Worm (Caenorhabditis elegans) whole organism, L1 larva: ENCODE measurements around the gene K07H8.8.
A peak's percentile ranks its signal among the peaks of the same experiment; 100 is the strongest.

Source experiments
- C16A3.4 ChIP-seq: fragments of 150-350 bp; optimal IDR thresholded peaks from 2 replicates; lab custom pipeline; 2014; ENCODE audit warnings: missing biosample characterization, missing genetic modification characterization
- F16B12.6 ChIP-seq: fragments of 150-350 bp; optimal IDR thresholded peaks from 2 replicates; lab custom pipeline; 2014; ENCODE audit warnings: missing biosample characterization, missing genetic modification characterization
- aha-1 ChIP-seq: fragments of 150-350 bp; optimal IDR thresholded peaks from 2 replicates; lab custom pipeline; 2014; ENCODE audit warnings: missing biosample characterization, missing genetic modification characterization
- blmp-1 ChIP-seq: fragments of 150-350 bp; optimal IDR thresholded peaks from 2 replicates; lab custom pipeline; 2014; ENCODE audit warnings: missing biosample characterization, missing genetic modification characterization
- ceh-90 ChIP-seq: sonication (generic microtip); optimal IDR thresholded peaks from 2 replicates; lab custom pipeline; 2016; ENCODE audit warnings: missing genetic modification characterization, missing compliant biosample characterization
- dpl-1 ChIP-seq, 3 experiments: fragments of 150-350 bp in 2 of 3; sonication (generic microtip) in 1 of 3; optimal IDR thresholded peaks; 2 replicates each; lab custom pipeline; 2014 to 2017; ENCODE audit warnings: missing biosample characterization in 3 of 3, missing genetic modification characterization in 3 of 3, missing genetic modification reagents in 3 of 3
- dsc-1 ChIP-seq: sonication (generic microtip); optimal IDR thresholded peaks from 2 replicates; lab custom pipeline; 2016; ENCODE audit warnings: mild to moderate bottlenecking, missing genetic modification characterization, missing compliant biosample characterization
- efl-1 ChIP-seq, 4 experiments: fragments of 150-350 bp; optimal IDR thresholded peaks in 3 of 4; peaks in 1 of 4; 1 replicate in 1 of 4; 2 replicates in 3 of 4; lab custom pipeline; 2014; ENCODE audit warnings: missing biosample characterization in 2 of 4, missing genetic modification characterization in 2 of 4, missing genetic modification reagents in 2 of 4
- egl-13 ChIP-seq: sonication (generic microtip); optimal IDR thresholded peaks from 2 replicates; lab custom pipeline; 2016; ENCODE audit warnings: missing genotype, missing genetic modification reagents, missing genetic modification characterization, missing compliant biosample characterization
- elt-2 ChIP-seq: sonication (generic microtip); optimal IDR thresholded peaks from 2 replicates; lab custom pipeline; 2016; ENCODE audit warnings: missing genetic modification characterization, mild to moderate bottlenecking, inconsistent platforms, missing compliant biosample characterization, missing genetic modification reagents
- elt-3 ChIP-seq, 6 experiments: fragments of 150-350 bp in 1 of 6; sonication (generic microtip); optimal IDR thresholded peaks; 2 replicates each; lab custom pipeline; 2017 to 2018; ENCODE audit warnings: missing biosample characterization in 6 of 6, missing genetic modification characterization in 6 of 6, inconsistent platforms in 1 of 6
- fos-1 ChIP-seq: fragments of 150-350 bp; optimal IDR thresholded peaks from 2 replicates; lab custom pipeline; 2014; ENCODE audit warnings: missing biosample characterization, missing genetic modification characterization
- hlh-17 ChIP-seq: fragments of 200-800 bp; sonication (Bioruptor generic); optimal IDR thresholded peaks from 2 replicates; lab custom pipeline; 2018; ENCODE audit warnings: missing genetic modification characterization, mild to moderate bottlenecking, missing compliant biosample characterization, moderate library complexity, borderline replicate concordance
- hpl-2 ChIP-seq: fragments of 150-350 bp; optimal IDR thresholded peaks from 2 replicates; lab custom pipeline; 2014; ENCODE audit warnings: missing biosample characterization, missing genetic modification reagents, missing genetic modification characterization
- irx-1 ChIP-seq: sonication (generic microtip); optimal IDR thresholded peaks from 2 replicates; lab custom pipeline; 2016; ENCODE audit warnings: missing genetic modification characterization, missing compliant biosample characterization
- lin-14 ChIP-seq: fragments of 200-800 bp; sonication (Bioruptor generic); optimal IDR thresholded peaks from 2 replicates; lab custom pipeline; 2018; ENCODE audit warnings: mild to moderate bottlenecking, missing genetic modification characterization, moderate library complexity, missing compliant biosample characterization
- lin-15B ChIP-seq: fragments of 150-350 bp; sonication (generic microtip); optimal IDR thresholded peaks from 3 replicates; lab custom pipeline; 2014; ENCODE audit warnings: missing biosample characterization, missing genetic modification characterization
- lin-35 ChIP-seq, 2 experiments: fragments of 150-350 bp; optimal IDR thresholded peaks; 2 replicates each; lab custom pipeline; 2014; ENCODE audit warnings: missing biosample characterization in 2 of 2, missing genetic modification characterization in 2 of 2, missing genetic modification reagents in 2 of 2
- lsy-2 ChIP-seq, 2 experiments: fragments of 150-350 bp; optimal IDR thresholded peaks; 2 replicates each; lab custom pipeline; 2014; ENCODE audit warnings: missing biosample characterization in 2 of 2, missing genetic modification characterization in 2 of 2
- mab-9 ChIP-seq: fragments of 200-800 bp; sonication (Bioruptor generic); IDR thresholded peaks from 2 replicates; pipeline ENCODE4 v1.3.6; 2022; ENCODE audit warnings: missing genetic modification reagents, missing genetic modification characterization, missing compliant biosample characterization
- mdl-1 ChIP-seq, 2 experiments: fragments of 150-350 bp; optimal IDR thresholded peaks; 2 replicates each; lab custom pipeline; 2014 to 2017; ENCODE audit warnings: missing biosample characterization in 2 of 2, missing genetic modification characterization in 2 of 2, inconsistent platforms in 1 of 2
- mep-1 ChIP-seq: fragments of 150-350 bp; optimal IDR thresholded peaks from 2 replicates; lab custom pipeline; 2014; ENCODE audit warnings: missing biosample characterization, missing genetic modification characterization
- nhr-11 ChIP-seq: fragments of 150-350 bp; optimal IDR thresholded peaks from 2 replicates; lab custom pipeline; 2014; ENCODE audit warnings: missing biosample characterization, missing genetic modification characterization
- nhr-12 ChIP-seq: sonication (generic microtip); optimal IDR thresholded peaks from 2 replicates; lab custom pipeline; 2017; ENCODE audit warnings: missing biosample characterization, missing genetic modification characterization
- nhr-19 ChIP-seq: fragments of 200-800 bp; sonication (Bioruptor generic); conservative IDR thresholded peaks from 2 replicates; pipeline ENCODE4 v1.3.6; 2022; ENCODE audit warnings: missing genetic modification characterization, missing compliant biosample characterization
- nhr-20 ChIP-seq: sonication (generic microtip); optimal IDR thresholded peaks from 2 replicates; lab custom pipeline; 2016; ENCODE audit warnings: mild to moderate bottlenecking, missing genetic modification characterization, missing compliant biosample characterization
- nhr-71 ChIP-seq: sonication (generic microtip); optimal IDR thresholded peaks from 2 replicates; lab custom pipeline; 2016; ENCODE audit warnings: mild to moderate bottlenecking, missing genetic modification characterization, moderate library complexity, missing compliant biosample characterization
- nhr-85 ChIP-seq: sonication (generic microtip); peaks from one replicate; lab custom pipeline; 2016; ENCODE audit warnings: missing genetic modification characterization, inconsistent platforms, missing compliant biosample characterization
- pag-3 ChIP-seq: sonication (generic microtip); optimal IDR thresholded peaks from 2 replicates; lab custom pipeline; 2017; ENCODE audit warnings: missing genetic modification characterization, mild to moderate bottlenecking, missing compliant biosample characterization, antibody characterized with exemption, borderline replicate concordance; ENCODE audit not compliant: insufficient read depth
- rnt-1 ChIP-seq: sonication (generic microtip); optimal IDR thresholded peaks from 2 replicates; lab custom pipeline; 2016; ENCODE audit warnings: mild to moderate bottlenecking, missing genetic modification characterization, moderate library complexity, missing compliant biosample characterization
- snpc-4 ChIP-seq: fragments of 150-350 bp; optimal IDR thresholded peaks from 2 replicates; lab custom pipeline; 2014; ENCODE audit warnings: missing biosample characterization, missing genetic modification characterization
- sptf-1 ChIP-seq: fragments of 150-350 bp; optimal IDR thresholded peaks from 2 replicates; lab custom pipeline; 2014; ENCODE audit warnings: missing biosample characterization, missing genetic modification characterization
- sup-37 ChIP-seq: fragments of 200-800 bp; sonication (Bioruptor generic); optimal IDR thresholded peaks from 2 replicates; lab custom pipeline; 2018; ENCODE audit warnings: mild to moderate bottlenecking, missing genetic modification characterization, missing compliant biosample characterization
- unc-86 ChIP-seq: sonication (generic microtip); optimal IDR thresholded peaks from 2 replicates; lab custom pipeline; 2016; ENCODE audit warnings: missing genetic modification characterization, missing compliant biosample characterization
- vab-15 ChIP-seq: sonication (generic microtip); optimal IDR thresholded peaks from 2 replicates; lab custom pipeline; 2017; ENCODE audit warnings: missing genotype, mild to moderate bottlenecking, missing genetic modification characterization, missing compliant biosample characterization
- xbp-1 ChIP-seq: sonication (generic microtip); optimal IDR thresholded peaks from 2 replicates; lab custom pipeline; 2016; ENCODE audit warnings: missing genetic modification characterization, missing compliant biosample characterization
- zag-1 ChIP-seq: fragments of 150-350 bp; optimal IDR thresholded peaks from 2 replicates; lab custom pipeline; 2014; ENCODE audit warnings: missing biosample characterization, missing genetic modification characterization
- ztf-4 ChIP-seq: fragments of 150-350 bp; optimal IDR thresholded peaks from 2 replicates; lab custom pipeline; 2014; ENCODE audit warnings: missing biosample characterization, missing genetic modification characterization

The K07H8.8 gene

ce11 chrIV:8226474-8226873 is 41.7 kb downstream of the K07H8.8 start:
- TF ChIP-seq nhr-85 (tag; lab: Kevin White, UChicago) (peak; percentile 43), snpc-4 (tag; lab: Kevin White, UChicago) (no peak), elt-2 (tag; lab: Kevin White, UChicago) (no peak), dpl-1 (GFP tag; optimal IDR thresholded peaks at IDR 0.05; lab: Kevin White, UChicago) (no peak), unc-86 (tag; lab: Kevin White, UChicago) (no peak)

ce11 chrIV:8225357-8225756 is 42.9 kb downstream of the K07H8.8 start, which contains the start of gene serp-1.2:
Gene serp-1.2, plus strand, starts transcription at chrIV:8225674.
- TF ChIP-seq F16B12.6 (tag; lab: Kevin White, UChicago) (no peak), C16A3.4 (no peak), mdl-1 (tag; optimal IDR thresholded peaks at IDR 0.05; lab: Kevin White, UChicago) (peak in 1 of 2 experiments; percentile 39), nhr-12 (tag; lab: Kevin White, UChicago) (no peak), irx-1 (tag; lab: Kevin White, UChicago) (no peak), nhr-11 (tag; lab: Kevin White, UChicago) (no peak), nhr-71 (tag; lab: Kevin White, UChicago) (peak; percentile 36), mab-9 (GFP tag; lab: Robert Waterston, UW) (no peak), zag-1 (tag; lab: Kevin White, UChicago) (no peak), elt-3 (tag; optimal IDR thresholded peaks at IDR 0.05; lab: Kevin White, UChicago) (no peak), dpl-1 (GFP tag; optimal IDR thresholded peaks at IDR 0.05; lab: Kevin White, UChicago) (peak in 1 of 3 experiments; percentile 11), lin-35 (GFP tag; optimal IDR thresholded peaks at IDR 0.05; lab: Kevin White, UChicago) (peak in 1 of 2 experiments; percentile 31), efl-1 (optimal IDR thresholded peaks at IDR 0.05; lab: Kevin White, UChicago) (peak in 1 of 2 experiments; percentile 9), efl-1 (GFP tag; optimal IDR thresholded peaks at IDR 0.05 in 1 of 2; lab: Kevin White, UChicago) (no peak), pag-3 (no peak), fos-1 (tag; lab: Kevin White, UChicago) (no peak), ztf-4 (tag; lab: Kevin White, UChicago) (no peak), hpl-2 (GFP tag; lab: Kevin White, UChicago) (no peak), nhr-20 (peak; percentile 40), elt-2 (tag; lab: Kevin White, UChicago) (peak; percentile 58), egl-13 (no peak), lin-14 (GFP tag; lab: Kevin White, UChicago) (peak; percentile 31), sup-37 (GFP tag; lab: Kevin White, UChicago) (no peak), blmp-1 (tag; lab: Kevin White, UChicago) (no peak), lin-15B (tag; lab: Kevin White, UChicago) (no peak), vab-15 (tag; lab: Kevin White, UChicago) (no peak), sptf-1 (tag; lab: Kevin White, UChicago) (no peak), lsy-2 (tag; optimal IDR thresholded peaks at IDR 0.05; lab: Kevin White, UChicago) (peak in 1 of 2 experiments; percentile 37), mep-1 (tag; lab: Kevin White, UChicago) (peak; percentile 14)

DNA sequence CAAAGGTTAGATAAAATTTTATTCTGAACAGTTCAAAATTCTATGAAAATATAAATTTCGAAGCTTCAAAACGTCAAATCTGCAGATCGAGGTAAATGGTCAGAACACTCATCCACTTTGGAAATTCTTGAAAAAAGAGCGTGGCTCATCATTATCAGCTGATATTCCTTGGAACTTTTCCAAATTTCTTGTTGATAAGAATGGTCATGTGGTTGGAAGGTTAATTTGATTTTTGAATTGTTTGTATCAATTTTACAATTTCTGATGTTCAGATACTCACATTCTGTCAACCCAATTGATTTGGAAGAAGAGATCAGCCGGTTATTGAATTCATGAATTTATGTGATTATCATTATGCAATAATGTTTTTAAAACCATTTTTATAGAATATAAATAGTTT is 45.2 kb downstream of the K07H8.8 start:
- TF ChIP-seq elt-2 (tag; lab: Kevin White, UChicago): peak; percentile 59
- no peak for TF ChIP-seq rnt-1
- no peak for TF ChIP-seq dsc-1 (tag; lab: Kevin White, UChicago)
- no peak for TF ChIP-seq nhr-19 (GFP tag; lab: Robert Waterston, UW)
- no peak for TF ChIP-seq xbp-1 (tag; lab: Kevin White, UChicago)
- TF ChIP-seq ceh-90 (tag; lab: Kevin White, UChicago): no peak
- TF ChIP-seq lin-14 (GFP tag; lab: Kevin White, UChicago): no peak
- TF ChIP-seq, all 84 proteins: peak for 1

DNA sequence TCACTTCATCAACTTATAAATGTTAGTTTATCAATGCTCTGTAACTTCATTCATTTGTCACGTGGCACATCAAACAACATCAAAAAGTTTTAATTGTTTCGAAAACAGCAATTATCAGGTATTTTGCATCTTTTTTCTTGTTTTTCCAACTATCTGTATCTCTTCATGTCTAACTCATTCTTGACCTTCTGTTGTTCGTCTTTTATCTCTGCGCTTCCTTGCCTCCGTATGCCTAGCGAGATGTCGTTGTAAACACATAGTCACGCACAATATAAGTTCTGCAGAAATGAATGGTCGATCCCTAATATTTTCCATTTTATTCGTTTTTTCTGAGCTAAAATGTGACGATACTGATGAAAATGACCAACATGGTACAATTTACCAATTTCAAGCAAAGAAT is 46.3 kb downstream of the K07H8.8 start, which contains the start of gene gpx-6:
Gene gpx-6 (plus strand): TSS at position 257 of the 400 bp plus-strand sequence.
- TF ChIP-seq nhr-85 (tag; lab: Kevin White, UChicago): peak; percentile 55
- TF ChIP-seq egl-13: no peak
- peak in 1 of 2 experiments; percentile 3 for TF ChIP-seq lsy-2 (tag; optimal IDR thresholded peaks at IDR 0.05; lab: Kevin White, UChicago)
- TF ChIP-seq hlh-17: no peak
- peak; percentile 19 for TF ChIP-seq blmp-1 (tag; lab: Kevin White, UChicago)
- TF ChIP-seq mab-9 (GFP tag; lab: Robert Waterston, UW): no peak
- TF ChIP-seq C16A3.4: peak; percentile 11
- peak; percentile 32 for TF ChIP-seq nhr-20
- no peak for TF ChIP-seq aha-1 (tag; lab: Kevin White, UChicago)
